Fruit fly (Drosophila melanogaster) whole organism, prepupa: ENCODE measurements around the gene CG2938.

Experiments used
- Blimp-1 ChIP-seq: fragments of 200-800 bp; sonication (Bioruptor generic); optimal IDR thresholded peaks from 3 replicates; lab custom pipeline; 2017; ENCODE audit warnings: missing biosample characterization, missing genetic modification characterization, mild to moderate bottlenecking, moderate library complexity, missing genetic modification reagents
- Sox102F ChIP-seq: fragments of 200-800 bp; sonication (Bioruptor generic); optimal IDR thresholded peaks from 2 replicates; lab custom pipeline; 2016; ENCODE audit warnings: missing biosample characterization, mild to moderate bottlenecking, missing genetic modification characterization

dm6 chrX:3950199-3950645 lies 14.0 kb upstream of the CG2938 start:
- TF ChIP-seq Sox102F (GFP tag; lab: Kevin White, UChicago) (no peak), Blimp-1 (no peak)
